Worm (Caenorhabditis elegans): ENCODE results near the gene mrps-21.

Gene mrps-21

DNA sequence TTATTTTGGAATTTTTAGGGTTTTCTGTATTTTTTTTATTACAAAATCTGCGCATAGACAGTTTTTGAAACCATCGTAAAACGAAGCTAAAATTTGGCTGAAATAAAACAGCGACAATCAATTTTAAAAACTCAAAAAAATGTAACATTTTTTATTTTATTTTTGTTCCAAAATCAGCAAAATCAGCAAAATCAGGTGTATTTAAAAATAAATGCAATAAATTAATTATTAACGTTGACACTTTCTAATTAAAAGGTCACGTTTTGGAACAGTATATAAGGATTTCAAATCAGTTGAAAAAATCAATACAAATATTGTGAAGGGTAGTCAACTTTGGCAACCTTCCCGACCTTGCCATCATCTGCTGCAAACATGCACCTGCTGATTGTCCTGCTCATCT lies 25.9 kb downstream of the mrps-21 start, which contains the start of gene R105.1:
TSS of gene R105.1 (plus strand) at position 301 of the 400 bp plus-strand sequence.
- no peak for TF ChIP-seq nhr-76 (tag; optimal IDR thresholded peaks at IDR 0.05)
- TF ChIP-seq mls-2 (tag; optimal IDR thresholded peaks at IDR 0.05), result no peak
- no peak for TF ChIP-seq ceh-83 (GFP tag; optimal IDR thresholded peaks at IDR 0.05)
- no peak for TF ChIP-seq mep-1 (tag; optimal IDR thresholded peaks at IDR 0.05)
- TF ChIP-seq ztf-11 (tag; optimal IDR thresholded peaks at IDR 0.05), result no peak
- no peak for TF ChIP-seq flh-1 (GFP tag; optimal IDR thresholded peaks at IDR 0.05)
- TF ChIP-seq blmp-1 (tag; optimal IDR thresholded peaks at IDR 0.05), result no peak
- no peak for TF ChIP-seq nhr-28 (tag; optimal IDR thresholded peaks at IDR 0.05)
- no peak for TF ChIP-seq bed-3 (GFP tag; optimal IDR thresholded peaks at IDR 0.05)
- TF ChIP-seq nhr-237 (tag; optimal IDR thresholded peaks at IDR 0.05), result no peak

DNA sequence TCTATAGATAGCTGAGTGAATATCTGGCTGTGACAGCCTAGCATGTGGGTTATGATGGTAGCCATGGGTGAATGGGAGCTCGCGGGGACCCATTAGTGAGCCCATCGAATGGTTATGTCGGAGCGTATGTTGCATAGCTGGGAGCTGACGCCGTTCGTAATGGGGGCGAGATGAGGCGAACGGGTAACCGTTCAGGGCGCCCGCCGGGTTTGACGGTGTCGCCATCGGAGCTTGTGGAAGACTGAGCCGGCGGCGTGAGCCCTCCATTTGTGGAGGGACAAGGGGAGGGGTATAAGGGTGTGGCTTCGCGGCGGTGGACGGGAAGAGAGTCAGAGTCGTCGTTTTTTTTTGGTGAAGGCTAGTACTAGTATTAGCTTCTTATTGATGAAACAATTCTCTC lies 35.5 kb downstream of the mrps-21 start:
- TF ChIP-seq snpc-4 (tag; optimal IDR thresholded peaks at IDR 0.05) (no peak), zip-8 (tag; optimal IDR thresholded peaks at IDR 0.05) (no peak), unc-62 (GFP tag; optimal IDR thresholded peaks at IDR 0.05) (no peak), flh-1 (GFP tag; optimal IDR thresholded peaks at IDR 0.05) (no peak), mls-2 (tag; optimal IDR thresholded peaks at IDR 0.05) (no peak), nhr-12 (tag; optimal IDR thresholded peaks at IDR 0.05) (no peak), pha-4 (tag; optimal IDR thresholded peaks at IDR 0.05) (no peak), ceh-43 (GFP tag; optimal IDR thresholded peaks at IDR 0.05) (no peak), blmp-1 (tag; optimal IDR thresholded peaks at IDR 0.05) (no peak), nhr-237 (tag; optimal IDR thresholded peaks at IDR 0.05) (no peak), mep-1 (tag; optimal IDR thresholded peaks at IDR 0.05) (no peak), tbx-8 (GFP tag; optimal IDR thresholded peaks at IDR 0.05) (no peak), elt-3 (tag; optimal IDR thresholded peaks at IDR 0.05) (no peak)

DNA sequence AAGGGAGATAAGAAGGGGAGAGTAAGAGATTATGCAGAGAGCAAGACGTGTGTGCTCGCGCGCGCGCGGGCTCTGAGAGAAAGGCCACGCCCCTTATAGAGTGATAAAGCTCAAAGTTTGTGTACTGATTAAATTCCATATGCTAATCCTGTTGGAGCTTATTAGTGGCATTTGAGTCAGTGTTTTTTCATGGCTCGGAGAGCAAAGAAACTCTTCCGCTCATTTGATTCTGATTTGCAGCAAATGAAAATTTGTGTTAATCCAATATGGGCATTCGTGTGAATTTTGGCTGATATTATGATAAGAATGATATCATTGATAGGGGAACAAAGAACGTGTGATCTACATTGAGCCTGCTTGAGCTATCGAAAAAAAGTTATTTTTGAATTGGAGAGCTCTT lies 45.8 kb downstream of the mrps-21 start:
- TF ChIP-seq nhr-237 (tag; optimal IDR thresholded peaks at IDR 0.05), result no peak

DNA sequence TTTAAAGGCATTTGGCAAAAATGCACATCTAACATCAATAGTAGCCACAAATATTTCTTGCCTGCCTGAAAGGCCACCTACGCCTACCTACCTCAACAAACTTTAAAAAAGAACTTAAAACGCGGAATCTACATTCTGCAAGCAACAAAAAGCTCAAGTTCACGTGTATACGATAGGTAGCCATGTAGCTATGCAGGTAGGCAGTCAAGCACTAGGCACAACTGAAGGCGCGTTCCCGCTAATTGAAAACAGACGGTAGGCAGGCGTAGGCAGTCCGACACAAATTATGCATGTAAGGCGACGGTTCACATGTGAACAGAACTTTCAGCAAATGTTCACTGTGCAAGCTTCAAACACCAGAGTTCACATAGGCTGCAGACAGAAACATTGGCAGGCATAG lies 46.7 kb downstream of the mrps-21 start:
- TF ChIP-seq flh-1 (GFP tag; optimal IDR thresholded peaks at IDR 0.05) (no peak), ceh-43 (GFP tag; optimal IDR thresholded peaks at IDR 0.05) (no peak), mab-5 (tag; optimal IDR thresholded peaks at IDR 0.05) (no peak), ham-2 (GFP tag; optimal IDR thresholded peaks at IDR 0.05) (no peak), hlh-1 (tag; optimal IDR thresholded peaks at IDR 0.05) (no peak), ztf-11 (tag; optimal IDR thresholded peaks at IDR 0.05) (no peak), zip-8 (tag; optimal IDR thresholded peaks at IDR 0.05) (no peak), unc-62 (GFP tag; optimal IDR thresholded peaks at IDR 0.05) (no peak), ceh-83 (GFP tag; optimal IDR thresholded peaks at IDR 0.05) (no peak), lin-13 (tag; optimal IDR thresholded peaks at IDR 0.05) (no peak)

DNA sequence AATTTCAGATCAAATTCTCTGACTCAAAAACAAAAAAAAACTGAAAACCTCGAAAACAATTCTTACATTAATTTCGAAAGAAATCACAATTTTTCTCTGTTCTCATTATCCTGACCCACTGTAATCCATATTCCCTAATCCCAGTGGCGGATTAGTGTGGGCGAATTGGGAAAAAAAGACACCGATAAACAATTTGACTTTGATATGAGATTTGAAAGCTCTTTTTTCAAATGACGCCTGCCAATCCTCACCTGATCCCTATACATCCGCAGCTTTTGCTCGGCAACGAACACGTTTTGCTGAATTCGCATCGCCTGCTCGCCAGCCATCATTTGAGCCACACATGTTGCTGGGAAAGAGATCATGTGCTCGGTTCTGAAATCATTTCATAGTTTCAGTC lies 47.6 kb downstream of the mrps-21 start:
- no peak for TF ChIP-seq zip-8 (tag; optimal IDR thresholded peaks at IDR 0.05)

DNA sequence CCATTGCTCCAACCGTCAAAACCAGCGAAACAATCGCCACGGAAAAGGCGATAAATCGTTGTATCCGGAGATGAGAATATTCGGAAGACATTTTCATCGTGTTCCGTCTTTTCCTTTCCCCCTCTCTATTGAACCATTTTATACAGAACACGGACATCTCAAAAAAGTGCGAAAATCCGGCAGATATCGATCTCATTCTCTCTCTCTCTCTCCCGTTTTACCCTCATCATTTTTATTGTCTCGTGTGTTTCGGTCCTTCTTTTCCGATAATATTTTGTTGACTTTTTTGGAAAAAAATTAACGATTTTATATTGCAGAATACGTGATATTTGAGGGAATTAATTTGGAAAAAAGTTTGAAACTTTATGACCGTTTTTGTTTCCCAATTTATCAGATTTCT lies 49.7 kb downstream of the mrps-21 start, which contains the start of gene col-110:
TSS of gene col-110 (minus strand) at position 101 of the 400 bp plus-strand sequence.
- no peak for TF ChIP-seq nhr-28 (tag; optimal IDR thresholded peaks at IDR 0.05)

Data from whole organism, mixed stage, embryonic.